Fruit fly (Drosophila melanogaster) whole organism, embryonic: Measurements from ENCODE around the gene CG43796.

Experiments used
- CG10565 ChIP-seq: fragments of 200-800 bp; sonication (Bioruptor generic); optimal IDR thresholded peaks from 3 replicates; lab custom pipeline; 2016; ENCODE audit warnings: missing biosample characterization, mild to moderate bottlenecking, missing genetic modification characterization
- CG12391 ChIP-seq: fragments of 200-800 bp; sonication (Bioruptor generic); optimal IDR thresholded peaks from 3 replicates; lab custom pipeline; 2018; ENCODE audit warnings: missing biosample characterization, mild to moderate bottlenecking, missing genetic modification characterization, moderate library complexity
- CG13424 ChIP-seq: fragments of 200-800 bp; sonication (Bioruptor generic); optimal IDR thresholded peaks from 2 replicates; lab custom pipeline; 2019; ENCODE audit warnings: missing biosample characterization, mild to moderate bottlenecking, missing genetic modification characterization, moderate library complexity
- CG14050 ChIP-seq: fragments of 200-800 bp; sonication (Bioruptor generic); IDR thresholded peaks from 3 replicates; pipeline ENCODE4 v1.3.6; 2022; ENCODE audit warnings: missing biosample characterization, missing genetic modification characterization
- CG15269 ChIP-seq: fragments of 200-800 bp; sonication (Bioruptor generic); optimal IDR thresholded peaks from 2 replicates; lab custom pipeline; 2018; ENCODE audit warnings: missing biosample characterization, mild to moderate bottlenecking, missing genetic modification characterization, moderate library complexity
- CG15479 ChIP-seq: fragments of 200-800 bp; sonication (Bioruptor generic); optimal IDR thresholded peaks from 3 replicates; lab custom pipeline; 2019; ENCODE audit warnings: missing biosample characterization, mild to moderate bottlenecking, missing genetic modification characterization, moderate library complexity
- CG15514 ChIP-seq: fragments of 200-800 bp; sonication (Bioruptor generic); optimal IDR thresholded peaks from 3 replicates; lab custom pipeline; 2017; ENCODE audit warnings: missing biosample characterization, missing genetic modification characterization, mild to moderate bottlenecking, moderate library complexity, missing genetic modification reagents
- CG15696 ChIP-seq: fragments of 200-800 bp; sonication (Bioruptor generic); optimal IDR thresholded peaks from 2 replicates; lab custom pipeline; 2019; ENCODE audit warnings: missing biosample characterization, mild to moderate bottlenecking, missing genetic modification characterization, moderate library complexity
- CG1603 ChIP-seq: fragments of 200-800 bp; sonication (Bioruptor generic); optimal IDR thresholded peaks from 2 replicates; lab custom pipeline; 2019; ENCODE audit warnings: missing biosample characterization, mild to moderate bottlenecking, missing genetic modification characterization, moderate library complexity
- CG16779 ChIP-seq: fragments of 200-800 bp; sonication (Bioruptor generic); IDR thresholded peaks from 2 replicates; pipeline ENCODE4 v1.3.6; 2022; ENCODE audit warnings: missing biosample characterization, missing genetic modification characterization
- CG16863 ChIP-seq: fragments of 200-800 bp; sonication (Bioruptor generic); optimal IDR thresholded peaks from 3 replicates; lab custom pipeline; 2016; ENCODE audit warnings: missing biosample characterization, missing genetic modification characterization
- CG17186 ChIP-seq: fragments of 200-800 bp; sonication (Bioruptor generic); optimal IDR thresholded peaks from 3 replicates; lab custom pipeline; 2017; ENCODE audit warnings: missing biosample characterization, missing genetic modification reagents, missing genetic modification characterization
- CG17361 ChIP-seq: fragments of 200-800 bp; sonication (Bioruptor generic); IDR thresholded peaks from 3 replicates; pipeline ENCODE4 v1.3.6; 2022; ENCODE audit warnings: missing biosample characterization, missing genetic modification characterization
- CG17829 ChIP-seq: fragments of 200-800 bp; optimal IDR thresholded peaks from 2 replicates; lab custom pipeline; 2019; ENCODE audit warnings: missing biosample characterization, mild to moderate bottlenecking, missing genetic modification characterization, moderate library complexity
- CG1832 ChIP-seq: fragments of 200-800 bp; sonication (Bioruptor generic); optimal IDR thresholded peaks from 2 replicates; lab custom pipeline; 2017; ENCODE audit warnings: missing biosample characterization, mild to moderate bottlenecking, missing genetic modification characterization, inconsistent platforms
- CG18764 ChIP-seq: fragments of 200-800 bp; sonication (Bioruptor generic); optimal IDR thresholded peaks from 3 replicates; lab custom pipeline; 2016; ENCODE audit warnings: missing biosample characterization, missing genetic modification characterization
- CG30431 ChIP-seq: fragments of 200-800 bp; sonication (Bioruptor generic); optimal IDR thresholded peaks from 2 replicates; lab custom pipeline; 2017; ENCODE audit warnings: missing biosample characterization, missing genetic modification characterization
- CG31388 ChIP-seq: fragments of 200-800 bp; sonication (Bioruptor generic); optimal IDR thresholded peaks from 2 replicates; lab custom pipeline; 2016; ENCODE audit warnings: missing biosample characterization, missing genetic modification characterization
- CG3726 ChIP-seq: fragments of 200-800 bp; sonication (Bioruptor generic); IDR thresholded peaks from 3 replicates; pipeline ENCODE4, ENCODE4 v1.3.6; 2022; ENCODE audit warnings: missing biosample characterization, missing genetic modification characterization
- CG3838 ChIP-seq: fragments of 200-800 bp; sonication (Bioruptor generic); optimal IDR thresholded peaks from 3 replicates; lab custom pipeline; 2016; ENCODE audit warnings: missing biosample characterization, missing genetic modification characterization
- CG4328 ChIP-seq: fragments of 200-800 bp; sonication (Bioruptor generic); optimal IDR thresholded peaks from 3 replicates; lab custom pipeline; 2017; ENCODE audit warnings: missing biosample characterization, missing genetic modification reagents, missing genetic modification characterization
- CG5245 ChIP-seq: fragments of 200-800 bp; sonication (Bioruptor generic); optimal IDR thresholded peaks from 3 replicates; lab custom pipeline; 2016; ENCODE audit warnings: missing biosample characterization, missing genetic modification characterization
- CG6254 ChIP-seq: fragments of 200-800 bp; sonication (Bioruptor generic); optimal IDR thresholded peaks from 3 replicates; lab custom pipeline; 2017; ENCODE audit warnings: mild to moderate bottlenecking, missing biosample characterization, missing genetic modification reagents, missing genetic modification characterization
- CG7745 ChIP-seq: fragments of 200-800 bp; sonication (Bioruptor generic); optimal IDR thresholded peaks from 2 replicates; lab custom pipeline; 2018; ENCODE audit warnings: missing biosample characterization, mild to moderate bottlenecking, missing genetic modification characterization, moderate library complexity
- CG7987 ChIP-seq: fragments of 200-800 bp; sonication (Bioruptor generic); optimal IDR thresholded peaks from 2 replicates; lab custom pipeline; 2018; ENCODE audit warnings: missing biosample characterization, mild to moderate bottlenecking, missing genetic modification characterization, moderate library complexity
- E2f2 ChIP-seq: fragments of 200-800 bp; sonication (Bioruptor generic); IDR thresholded peaks from 2 replicates; pipeline ENCODE4 v1.3.6; 2022; ENCODE audit warnings: missing biosample characterization, missing genetic modification characterization
- ERR ChIP-seq: fragments of 200-800 bp; sonication (Bioruptor generic); optimal IDR thresholded peaks from 2 replicates; lab custom pipeline; 2016; ENCODE audit warnings: missing biosample characterization, missing genetic modification characterization
- Fer2 ChIP-seq: fragments of 200-800 bp; sonication (Bioruptor generic); optimal IDR thresholded peaks from 2 replicates; lab custom pipeline; 2018; ENCODE audit warnings: missing biosample characterization, mild to moderate bottlenecking, missing genetic modification characterization, moderate library complexity
- HmgD ChIP-seq: fragments of 200-800 bp; sonication (Bioruptor generic); optimal IDR thresholded peaks from 3 replicates; lab custom pipeline; 2016; ENCODE audit warnings: missing biosample characterization, missing genetic modification characterization
- Kr ChIP-seq: fragments of 200-800 bp; sonication (Bioruptor generic); optimal IDR thresholded peaks from 2 replicates; lab custom pipeline; 2017; ENCODE audit warnings: missing biosample characterization, mild to moderate bottlenecking, missing genetic modification characterization
- Mes4 ChIP-seq: fragments of 200-800 bp; sonication (Bioruptor generic); optimal IDR thresholded peaks from 2 replicates; lab custom pipeline; 2016; ENCODE audit warnings: missing biosample characterization, missing genetic modification characterization
- NFAT ChIP-seq: fragments of 200-800 bp; sonication (Bioruptor generic); IDR thresholded peaks from 2 replicates; pipeline ENCODE4 v1.3.6; 2022; ENCODE audit warnings: missing biosample characterization, missing genetic modification characterization
- Nf-YC ChIP-seq: fragments of 200-800 bp; optimal IDR thresholded peaks from 3 replicates; lab custom pipeline; 2019; ENCODE audit warnings: missing biosample characterization, mild to moderate bottlenecking, missing genetic modification characterization, moderate library complexity
- Ravus ChIP-seq: fragments of 200-800 bp; sonication (Bioruptor generic); IDR thresholded peaks from 2 replicates; pipeline ENCODE4 v1.3.6; 2022; ENCODE audit warnings: missing biosample characterization, missing genetic modification characterization
- Rx ChIP-seq: fragments of 200-800 bp; sonication (Bioruptor generic); IDR thresholded peaks from 2 replicates; pipeline ENCODE4 v1.3.6; 2022; ENCODE audit warnings: missing biosample characterization, missing genetic modification characterization
- Sox100B ChIP-seq: fragments of 200-800 bp; sonication (Bioruptor generic); optimal IDR thresholded peaks from 3 replicates; lab custom pipeline; 2018; ENCODE audit warnings: missing biosample characterization, mild to moderate bottlenecking, missing genetic modification characterization
- Sox102F ChIP-seq: fragments of 200-800 bp; sonication (Bioruptor generic); optimal IDR thresholded peaks from 2 replicates; lab custom pipeline; 2018; ENCODE audit warnings: missing biosample characterization, mild to moderate bottlenecking, missing genetic modification characterization, moderate library complexity
- Spps ChIP-seq: fragments of 200-800 bp; sonication (Bioruptor generic); optimal IDR thresholded peaks from 2 replicates; lab custom pipeline; 2018; ENCODE audit warnings: missing biosample characterization, mild to moderate bottlenecking, missing genetic modification characterization
- ash1 ChIP-seq: fragments of 200-800 bp; sonication (Bioruptor generic); optimal IDR thresholded peaks from 2 replicates; lab custom pipeline; 2018; ENCODE audit warnings: missing biosample characterization, mild to moderate bottlenecking, missing genetic modification characterization
- chif ChIP-seq, 2 experiments: fragments of 200-800 bp; sonication (Bioruptor generic); optimal IDR thresholded peaks; 3 replicates each; lab custom pipeline; 2016; ENCODE audit warnings: missing biosample characterization in 2 of 2, missing genetic modification characterization in 2 of 2
- crol ChIP-seq: fragments of 200-800 bp; sonication (Bioruptor generic); IDR thresholded peaks from 2 replicates; pipeline ENCODE4 v1.3.6; 2022; ENCODE audit warnings: missing biosample characterization, missing genetic modification characterization
- dpn ChIP-seq, 2 experiments: fragments of 200-800 bp; sonication (Bioruptor generic); optimal IDR thresholded peaks; 3 replicates each; lab custom pipeline; 2016; ENCODE audit warnings: missing biosample characterization in 2 of 2, missing genetic modification characterization in 2 of 2
- ind ChIP-seq: fragments of 200-800 bp; sonication (Bioruptor generic); optimal IDR thresholded peaks from 3 replicates; lab custom pipeline; 2016; ENCODE audit warnings: missing biosample characterization, missing genetic modification characterization
- klu ChIP-seq: fragments of 200-800 bp; sonication (Bioruptor generic); IDR thresholded peaks from 2 replicates; pipeline ENCODE4 v1.3.6; 2022; ENCODE audit warnings: missing biosample characterization, missing genetic modification characterization
- p53 ChIP-seq: fragments of 200-800 bp; sonication (Bioruptor generic); optimal IDR thresholded peaks from 2 replicates; lab custom pipeline; 2016; ENCODE audit warnings: missing biosample characterization, missing genetic modification characterization
- pzg ChIP-seq: fragments of 200-800 bp; sonication (Bioruptor generic); optimal IDR thresholded peaks from 3 replicates; lab custom pipeline; 2018; ENCODE audit warnings: missing biosample characterization, mild to moderate bottlenecking, missing genetic modification characterization, moderate library complexity
- sens ChIP-seq: fragments of 200-800 bp; sonication (Bioruptor generic); peaks from one replicate; lab custom pipeline; 2016; ENCODE audit warnings: missing biosample characterization, missing genetic modification characterization
- slou ChIP-seq: fragments of 200-800 bp; sonication (Bioruptor generic); optimal IDR thresholded peaks from 3 replicates; lab custom pipeline; 2016; ENCODE audit warnings: missing biosample characterization, missing genetic modification characterization
- slp2 ChIP-seq: fragments of 200-800 bp; sonication (Bioruptor generic); optimal IDR thresholded peaks from 2 replicates; lab custom pipeline; 2016; ENCODE audit warnings: missing biosample characterization, missing genetic modification characterization
- stc ChIP-seq: fragments of 200-800 bp; sonication (Bioruptor generic); IDR thresholded peaks from 2 replicates; pipeline ENCODE4 v1.3.6; 2022; ENCODE audit warnings: missing biosample characterization, missing genetic modification characterization
- ttk ChIP-seq: fragments of 200-800 bp; sonication (Bioruptor generic); IDR thresholded peaks from 2 replicates; pipeline ENCODE4 v2.1.2; 2022; ENCODE audit warnings: missing biosample characterization, missing genetic modification characterization
- twi ChIP-seq: fragments of 200-800 bp; optimal IDR thresholded peaks from 2 replicates; lab custom pipeline; 2019; ENCODE audit warnings: missing biosample characterization, mild to moderate bottlenecking, missing genetic modification characterization, moderate library complexity
- vfl ChIP-seq: fragments of 200-800 bp; sonication (Bioruptor generic); optimal IDR thresholded peaks from 2 replicates; lab custom pipeline; 2016; ENCODE audit warnings: missing biosample characterization, missing genetic modification characterization

The CG43796 gene

dm6 chr2L:8514748-8515147 lies 32.6 kb downstream of the CG43796 start, which contains the start of the genes CG13097 and PIG-U (continued):
- TF ChIP-seq CG5245 (GFP tag; lab: Kevin White, UChicago): peak; percentile 58
- peak; percentile 57 for TF ChIP-seq Spps
- peak; percentile 80 for TF ChIP-seq CG17361 (GFP tag; lab: Robert Waterston, UW)
- TF ChIP-seq chif (GFP tag; optimal IDR thresholded peaks at IDR 0.05; lab: Kevin White, UChicago): peak; percentile 43 to 71
- peak; percentile 97 for TF ChIP-seq sens (GFP tag; lab: Kevin White, UChicago)
- peak; percentile 71 for TF ChIP-seq CG10565 (GFP tag; lab: Kevin White, UChicago)
- TF ChIP-seq CG14050 (GFP tag; lab: Robert Waterston, UW): peak; percentile 72; the same call in 2 of the 3 replicates
- TF ChIP-seq CG7745 (tag; lab: Kevin White, UChicago): no peak
- peak; percentile 29 for TF ChIP-seq CG3838 (GFP tag; lab: Kevin White, UChicago)
- no peak for TF ChIP-seq CG16779 (GFP tag; lab: Robert Waterston, UW)
- TF ChIP-seq twi (tag; lab: Kevin White, UChicago): peak; percentile 58
- peak; percentile 78 for TF ChIP-seq CG4328 (GFP tag; lab: Kevin White, UChicago)
- TF ChIP-seq Rx (GFP tag; lab: Robert Waterston, UW): peak; percentile 59; the same call in 1 of the 2 replicates
- TF ChIP-seq p53 (GFP tag; lab: Kevin White, UChicago): peak; percentile 6
- TF ChIP-seq E2f2 (GFP tag; lab: Robert Waterston, UW): peak; percentile 77
- peak; percentile 83 for TF ChIP-seq vfl (GFP tag; lab: Kevin White, UChicago)
- TF ChIP-seq CG15514 (GFP tag; lab: Kevin White, UChicago): peak; percentile 87
- TF ChIP-seq pzg: peak; percentile 64
- TF ChIP-seq klu (GFP tag; lab: Robert Waterston, UW): peak; percentile 67; the same call in 1 of the 2 replicates
- no peak for TF ChIP-seq Sox100B (GFP tag; lab: Kevin White, UChicago)
- TF ChIP-seq CG31388: peak; percentile 49
- TF ChIP-seq CG1832 (GFP tag; lab: Kevin White, UChicago): no peak
- peak; percentile 55 for TF ChIP-seq stc
- no peak for TF ChIP-seq Sox102F
- TF ChIP-seq CG17186 (GFP tag; lab: Kevin White, UChicago): peak; percentile 26
- peak; percentile 50 for TF ChIP-seq CG16863
- TF ChIP-seq dpn (GFP tag; optimal IDR thresholded peaks at IDR 0.05; lab: Kevin White, UChicago): peak; percentile 83 to 89
- TF ChIP-seq ind (GFP tag; lab: Kevin White, UChicago): peak; percentile 87
- peak; percentile 18 for TF ChIP-seq CG1603 (tag; lab: Kevin White, UChicago)
- no peak for TF ChIP-seq CG15269 (tag; lab: Kevin White, UChicago)
- no peak for TF ChIP-seq CG6254
- TF ChIP-seq CG15479 (GFP tag; lab: Kevin White, UChicago): no peak
- TF ChIP-seq CG18764: peak; percentile 76
- TF ChIP-seq slou (GFP tag; lab: Kevin White, UChicago): peak; percentile 85
- peak; percentile 13 for TF ChIP-seq slp2 (GFP tag; lab: Kevin White, UChicago)
- TF ChIP-seq Fer2 (tag; lab: Kevin White, UChicago): peak; percentile 76

- TF ChIP-seq ERR (peak; percentile 23), Nf-YC (no peak), ash1 (GFP tag; lab: Kevin White, UChicago) (no peak), CG15696 (no peak), CG30431 (GFP tag; lab: Kevin White, UChicago) (no peak), CG3726 (no peak), crol (GFP tag; lab: Robert Waterston, UW) (no peak), NFAT (GFP tag; lab: Robert Waterston, UW) (no peak), CG17829 (peak; percentile 38), Kr (GFP tag; lab: Kevin White, UChicago) (no peak), HmgD (GFP tag; lab: Kevin White, UChicago) (no peak), Mes4 (GFP tag; lab: Kevin White, UChicago) (peak; percentile 35), ttk (GFP tag; lab: Robert Waterston, UW) (no peak), CG12391 (peak; percentile 53), CG7987 (GFP tag; lab: Kevin White, UChicago) (no peak), Ravus (no peak), CG13424 (tag; lab: Kevin White, UChicago) (peak; percentile 35)
These were observed 35.1 kb downstream of the CG43796 start, which contains the start of the genes mRpL51 and Uba4 for dm6 chr2L:8517256-8517694. mRpL51 (minus strand) TSS chr2L:8517380. Uba4 (plus strand) TSS chr2L:8517411.
